Worm (Caenorhabditis elegans): Measurements from ENCODE around the gene aexr-1.

- TF ChIP-seq zag-1 (tag; optimal IDR thresholded peaks at IDR 0.05) (no peak), mml-1 (tag; optimal IDR thresholded peaks at IDR 0.05) (no peak), snpc-4 (tag; optimal IDR thresholded peaks at IDR 0.05) (no peak), pqm-1 (tag; optimal IDR thresholded peaks at IDR 0.05) (no peak), elt-2 (tag; optimal IDR thresholded peaks at IDR 0.05) (no peak), ceh-82 (tag; optimal IDR thresholded peaks at IDR 0.05) (no peak)
Observed at ce11 chrX:6649573-6649972, 14.5 kb upstream of the aexr-1 start.
